Worm (Caenorhabditis elegans): ENCODE results near the gene F47C12.7.

F47C12.7 gene

ce11 chrIV:4018692-4019387 lies 23.6 kb upstream of the F47C12.7 start (continued):
- TF ChIP-seq attf-6 (GFP tag; IDR thresholded peaks at IDR 0.05) (no peak), ceh-100 (GFP tag; IDR thresholded peaks at IDR 0.05) (no peak), nfya-2 (GFP tag; IDR thresholded peaks at IDR 0.05) (no peak), ceh-91 (GFP tag; IDR thresholded peaks at IDR 0.05) (no peak), K11D2.4 (GFP tag; IDR thresholded peaks at IDR 0.05) (no peak), lir-1 (GFP tag; conservative IDR thresholded peaks at IDR 0.05) (no peak), madf-10 (tag; optimal IDR thresholded peaks at IDR 0.05) (no peak), F55B11.4 (tag; optimal IDR thresholded peaks at IDR 0.05; ENCODE audit: borderline replicate concordance, insufficient read depth) (no peak), ztf-3 (GFP tag; optimal IDR thresholded peaks at IDR 0.05) (no peak), sea-2 (GFP tag; IDR thresholded peaks at IDR 0.05) (no peak), ztf-26 (tag; optimal IDR thresholded peaks at IDR 0.05) (no peak), ceh-79 (tag; optimal IDR thresholded peaks at IDR 0.05) (no peak)

DNA sequence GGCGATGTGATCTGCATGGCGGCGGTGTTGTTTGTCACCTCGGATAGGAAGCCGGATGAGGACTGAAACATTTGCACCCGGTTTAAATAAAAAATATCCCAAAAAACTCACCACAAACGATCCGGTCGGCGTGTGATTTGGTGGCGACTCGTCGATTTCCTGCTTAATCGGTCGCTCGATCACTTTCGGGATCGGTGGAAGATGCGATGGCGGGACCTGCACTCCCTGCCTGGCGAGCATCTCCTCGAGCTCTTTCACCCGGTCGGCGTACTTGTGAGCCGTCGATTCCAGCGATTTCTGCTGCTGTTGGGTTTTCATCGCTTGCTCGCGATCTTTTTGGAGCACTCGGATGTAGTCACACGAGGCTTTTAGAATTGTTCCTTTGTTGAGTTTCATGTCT lies 21.4 kb upstream of the F47C12.7 start:
- no peak for TF ChIP-seq him-1 (tag; optimal IDR thresholded peaks at IDR 0.05)
- no peak for TF ChIP-seq rpc-1 (optimal IDR thresholded peaks at IDR 0.05)
- no peak for TF ChIP-seq rpc-1 (tag; optimal IDR thresholded peaks at IDR 0.05)
- TF ChIP-seq let-607 (tag; optimal IDR thresholded peaks at IDR 0.05), result no peak
- no peak for TF ChIP-seq unc-62 (GFP tag; optimal IDR thresholded peaks at IDR 0.05)
- TF ChIP-seq mcd-1 (GFP tag; IDR thresholded peaks at IDR 0.05), result no peak
- TF ChIP-seq F33H1.4 (GFP tag; IDR thresholded peaks at IDR 0.05), result no peak
- peak; percentile 43; the same call in 1 of the 2 replicates for TF ChIP-seq egrh-3 (GFP tag; IDR thresholded peaks at IDR 0.05)
- TF ChIP-seq nfyb-1 (GFP tag; IDR thresholded peaks at IDR 0.05), result 0 out of 2 replicates have a peak, but pooled peaks have one; percentile 38
- no peak for TF ChIP-seq nhr-80 (tag; optimal IDR thresholded peaks at IDR 0.05)
- TF ChIP-seq lin-54 (GFP tag; optimal IDR thresholded peaks at IDR 0.05), result no peak
- TF ChIP-seq mxl-1 (tag; optimal IDR thresholded peaks at IDR 0.05), result no peak
- TF ChIP-seq zfh-2 (GFP tag; conservative IDR thresholded peaks at IDR 0.05), result peak; percentile 73
- no peak for TF ChIP-seq C06A6.2 (GFP tag; conservative IDR thresholded peaks at IDR 0.05)

- TF ChIP-seq athp-1 (tag; optimal IDR thresholded peaks at IDR 0.05) (no peak), chd-7 (tag; optimal IDR thresholded peaks at IDR 0.05) (no peak), nfya-2 (GFP tag; IDR thresholded peaks at IDR 0.05) (no peak), ccch-3 (GFP tag; optimal IDR thresholded peaks at IDR 0.05) (no peak), hsf-1 (GFP tag; IDR thresholded peaks at IDR 0.05) (no peak), ztf-25 (GFP tag; IDR thresholded peaks at IDR 0.05) (no peak), dox-1 (GFP tag; IDR thresholded peaks at IDR 0.05) (no peak), Y53G8AR.9 (GFP tag; conservative IDR thresholded peaks at IDR 0.05) (no peak), aptf-2 (GFP tag; conservative IDR thresholded peaks at IDR 0.05) (no peak), lsy-27 (tag; optimal IDR thresholded peaks at IDR 0.05; ENCODE audit: borderline replicate concordance, insufficient read depth) (no peak), nhr-80 (tag; optimal IDR thresholded peaks at IDR 0.05) (no peak), F10E7.11 (tag; optimal IDR thresholded peaks at IDR 0.05) (no peak)
Measured at ce11 chrIV:4015660-4016059, 20.4 kb upstream of the F47C12.7 start.

Measured in whole organism, young adult.